Worm (Caenorhabditis elegans) whole organism, L1 larva: ENCODE data around the gene ZK470.2.

Experiments used
- C16A3.4 ChIP-seq: fragments of 150-350 bp; optimal IDR thresholded peaks from 2 replicates; lab custom pipeline; 2014; ENCODE audit warnings: missing biosample characterization, missing genetic modification characterization
- C34B4.2 ChIP-seq: sonication (generic microtip); optimal IDR thresholded peaks from 2 replicates; lab custom pipeline; 2017; ENCODE audit warnings: mild to moderate bottlenecking, missing genetic modification characterization, missing compliant biosample characterization
- F16B12.6 ChIP-seq: fragments of 150-350 bp; optimal IDR thresholded peaks from 2 replicates; lab custom pipeline; 2014; ENCODE audit warnings: missing biosample characterization, missing genetic modification characterization
- Y116A8C.19 ChIP-seq: sonication (generic microtip); optimal IDR thresholded peaks from 2 replicates; lab custom pipeline; 2016; ENCODE audit warnings: missing compliant biosample characterization, missing genetic modification characterization, borderline replicate concordance
- alr-1 ChIP-seq: fragments of 200-800 bp; sonication (Bioruptor generic); optimal IDR thresholded peaks from 2 replicates; lab custom pipeline; 2018; ENCODE audit warnings: borderline replicate concordance, mild to moderate bottlenecking, missing genetic modification characterization, missing compliant biosample characterization
- aly-2 ChIP-seq: fragments of 150-350 bp; optimal IDR thresholded peaks from 2 replicates; lab custom pipeline; 2014; ENCODE audit warnings: missing biosample characterization, missing genetic modification characterization
- blmp-1 ChIP-seq: fragments of 150-350 bp; optimal IDR thresholded peaks from 2 replicates; lab custom pipeline; 2014; ENCODE audit warnings: missing biosample characterization, missing genetic modification characterization
- ceh-63 ChIP-seq: fragments of 200-800 bp; sonication (Bioruptor generic); optimal IDR thresholded peaks from 2 replicates; lab custom pipeline; 2018; ENCODE audit warnings: mild to moderate bottlenecking, missing genetic modification characterization, missing compliant biosample characterization
- ceh-8 ChIP-seq: fragments of 200-800 bp; sonication (Bioruptor generic); optimal IDR thresholded peaks from 2 replicates; lab custom pipeline; 2018; ENCODE audit warnings: mild to moderate bottlenecking, missing genetic modification characterization, moderate library complexity, missing compliant biosample characterization
- ceh-82 ChIP-seq, 3 experiments: fragments of 150-350 bp in 1 of 3; sonication (generic microtip) in 2 of 3; optimal IDR thresholded peaks; 2 replicates each; lab custom pipeline; 2014 to 2017; ENCODE audit warnings: missing biosample characterization in 3 of 3, missing genetic modification characterization in 3 of 3
- ceh-88 ChIP-seq: fragments of 200-800 bp; sonication (Bioruptor generic); IDR thresholded peaks from 2 replicates; pipeline ENCODE4 v1.3.6; 2022; ENCODE audit warnings: missing genetic modification characterization, missing compliant biosample characterization
- ceh-90 ChIP-seq: sonication (generic microtip); optimal IDR thresholded peaks from 2 replicates; lab custom pipeline; 2016; ENCODE audit warnings: missing genetic modification characterization, missing compliant biosample characterization
- efl-1 ChIP-seq, 4 experiments: fragments of 150-350 bp; optimal IDR thresholded peaks in 3 of 4; peaks in 1 of 4; 1 replicate in 1 of 4; 2 replicates in 3 of 4; lab custom pipeline; 2014; ENCODE audit warnings: missing biosample characterization in 2 of 4, missing genetic modification characterization in 2 of 4, missing genetic modification reagents in 2 of 4
- efl-3 ChIP-seq: fragments of 200-800 bp; sonication (Bioruptor generic); optimal IDR thresholded peaks from 2 replicates; lab custom pipeline; 2018; ENCODE audit warnings: mild to moderate bottlenecking, missing genetic modification characterization, missing compliant biosample characterization
- egl-27 ChIP-seq, 2 experiments: fragments of 150-350 bp in 1 of 2; sonication (generic microtip); optimal IDR thresholded peaks; 3 replicates each; lab custom pipeline; 2017 to 2018; ENCODE audit warnings: missing biosample characterization in 2 of 2, missing genetic modification characterization in 2 of 2, missing genetic modification reagents in 2 of 2
- elt-3 ChIP-seq, 6 experiments: fragments of 150-350 bp in 1 of 6; sonication (generic microtip); optimal IDR thresholded peaks; 2 replicates each; lab custom pipeline; 2017 to 2018; ENCODE audit warnings: missing biosample characterization in 6 of 6, missing genetic modification characterization in 6 of 6, inconsistent platforms in 1 of 6
- ets-5 ChIP-seq: fragments of 200-800 bp; sonication (Bioruptor generic); IDR thresholded peaks from 2 replicates; pipeline ENCODE4 v1.3.6; 2022; ENCODE audit warnings: missing genetic modification characterization, missing compliant biosample characterization
- fkh-10 ChIP-seq: sonication (generic microtip); optimal IDR thresholded peaks from 2 replicates; lab custom pipeline; 2017; ENCODE audit warnings: missing biosample characterization, missing genetic modification reagents, missing genetic modification characterization
- fkh-4 ChIP-seq: sonication (generic microtip); optimal IDR thresholded peaks from 2 replicates; lab custom pipeline; 2016; ENCODE audit warnings: missing compliant biosample characterization, missing genetic modification characterization, borderline replicate concordance
- fos-1 ChIP-seq: fragments of 150-350 bp; optimal IDR thresholded peaks from 2 replicates; lab custom pipeline; 2014; ENCODE audit warnings: missing biosample characterization, missing genetic modification characterization
- grh-1 ChIP-seq: fragments of 200-800 bp; sonication (Bioruptor generic); IDR thresholded peaks from 2 replicates; pipeline ENCODE4 v1.3.6; 2022; ENCODE audit warnings: missing genetic modification reagents, missing genetic modification characterization, missing compliant biosample characterization
- hpl-2 ChIP-seq: fragments of 150-350 bp; optimal IDR thresholded peaks from 2 replicates; lab custom pipeline; 2014; ENCODE audit warnings: missing biosample characterization, missing genetic modification reagents, missing genetic modification characterization
- jun-1 ChIP-seq: fragments of 150-350 bp; optimal IDR thresholded peaks from 2 replicates; lab custom pipeline; 2014; ENCODE audit warnings: missing biosample characterization, missing genetic modification reagents, missing genetic modification characterization
- lin-14 ChIP-seq: fragments of 200-800 bp; sonication (Bioruptor generic); optimal IDR thresholded peaks from 2 replicates; lab custom pipeline; 2018; ENCODE audit warnings: mild to moderate bottlenecking, missing genetic modification characterization, moderate library complexity, missing compliant biosample characterization
- lin-39 ChIP-seq: fragments of 150-350 bp; optimal IDR thresholded peaks from 2 replicates; lab custom pipeline; 2014; ENCODE audit warnings: missing biosample characterization, missing genetic modification reagents, missing genetic modification characterization
- lsy-2 ChIP-seq, 2 experiments: fragments of 150-350 bp; optimal IDR thresholded peaks; 2 replicates each; lab custom pipeline; 2014; ENCODE audit warnings: missing biosample characterization in 2 of 2, missing genetic modification characterization in 2 of 2
- mab-9 ChIP-seq: fragments of 200-800 bp; sonication (Bioruptor generic); IDR thresholded peaks from 2 replicates; pipeline ENCODE4 v1.3.6; 2022; ENCODE audit warnings: missing genetic modification reagents, missing genetic modification characterization, missing compliant biosample characterization
- nhr-19 ChIP-seq: fragments of 200-800 bp; sonication (Bioruptor generic); conservative IDR thresholded peaks from 2 replicates; pipeline ENCODE4 v1.3.6; 2022; ENCODE audit warnings: missing genetic modification characterization, missing compliant biosample characterization
- nhr-20 ChIP-seq: sonication (generic microtip); optimal IDR thresholded peaks from 2 replicates; lab custom pipeline; 2016; ENCODE audit warnings: mild to moderate bottlenecking, missing genetic modification characterization, missing compliant biosample characterization
- nhr-237 ChIP-seq: fragments of 150-350 bp; optimal IDR thresholded peaks from 2 replicates; lab custom pipeline; 2014; ENCODE audit warnings: missing biosample characterization, missing genetic modification characterization
- nhr-47 ChIP-seq: sonication (generic microtip); optimal IDR thresholded peaks from 2 replicates; lab custom pipeline; 2016; ENCODE audit warnings: mild to moderate bottlenecking, missing genetic modification characterization, moderate library complexity, missing compliant biosample characterization
- nhr-76 ChIP-seq: sonication (generic microtip); optimal IDR thresholded peaks from 2 replicates; lab custom pipeline; 2017; ENCODE audit warnings: missing biosample characterization, missing genetic modification characterization
- nhr-77 ChIP-seq: fragments of 150-350 bp; optimal IDR thresholded peaks from 2 replicates; lab custom pipeline; 2014; ENCODE audit warnings: missing biosample characterization, missing genetic modification characterization
- nhr-84 ChIP-seq: sonication (generic microtip); optimal IDR thresholded peaks from 2 replicates; lab custom pipeline; 2017; ENCODE audit warnings: missing biosample characterization, missing genetic modification characterization
- nhr-85 ChIP-seq: sonication (generic microtip); peaks from one replicate; lab custom pipeline; 2016; ENCODE audit warnings: missing genetic modification characterization, inconsistent platforms, missing compliant biosample characterization
- nhr-90 ChIP-seq: sonication (generic microtip); optimal IDR thresholded peaks from 2 replicates; lab custom pipeline; 2016; ENCODE audit warnings: mild to moderate bottlenecking, missing genetic modification characterization, missing compliant biosample characterization; ENCODE audit not compliant: poor library complexity
- pag-3 ChIP-seq: sonication (generic microtip); optimal IDR thresholded peaks from 2 replicates; lab custom pipeline; 2017; ENCODE audit warnings: missing genetic modification characterization, mild to moderate bottlenecking, missing compliant biosample characterization, antibody characterized with exemption, borderline replicate concordance; ENCODE audit not compliant: insufficient read depth
- pqm-1 ChIP-seq: sonication (generic microtip); optimal IDR thresholded peaks from 3 replicates; lab custom pipeline; 2017; ENCODE audit warnings: missing biosample characterization, missing genetic modification characterization
- rnt-1 ChIP-seq: sonication (generic microtip); optimal IDR thresholded peaks from 2 replicates; lab custom pipeline; 2016; ENCODE audit warnings: mild to moderate bottlenecking, missing genetic modification characterization, moderate library complexity, missing compliant biosample characterization
- skn-1 ChIP-seq: fragments of 150-350 bp; optimal IDR thresholded peaks from 2 replicates; lab custom pipeline; 2014; ENCODE audit warnings: missing biosample characterization, missing genetic modification characterization
- snpc-4 ChIP-seq: fragments of 150-350 bp; optimal IDR thresholded peaks from 2 replicates; lab custom pipeline; 2014; ENCODE audit warnings: missing biosample characterization, missing genetic modification characterization
- sup-37 ChIP-seq: fragments of 200-800 bp; sonication (Bioruptor generic); optimal IDR thresholded peaks from 2 replicates; lab custom pipeline; 2018; ENCODE audit warnings: mild to moderate bottlenecking, missing genetic modification characterization, missing compliant biosample characterization
- tbx-2 ChIP-seq: sonication (generic microtip); optimal IDR thresholded peaks from 2 replicates; lab custom pipeline; 2016; ENCODE audit warnings: missing genetic modification characterization, missing compliant biosample characterization
- tlp-1 ChIP-seq: fragments of 150-350 bp; optimal IDR thresholded peaks from 2 replicates; lab custom pipeline; 2014; ENCODE audit warnings: missing biosample characterization, missing genetic modification characterization
- unc-62 ChIP-seq: fragments of 150-350 bp; optimal IDR thresholded peaks from 2 replicates; lab custom pipeline; 2014; ENCODE audit warnings: missing biosample characterization, missing genetic modification reagents, missing genetic modification characterization
- unc-98 ChIP-seq: fragments of 200-800 bp; sonication (Bioruptor generic); IDR thresholded peaks from 2 replicates; pipeline ENCODE4 v1.3.6; 2022; ENCODE audit warnings: missing genetic modification characterization, missing compliant biosample characterization
- zip-4 ChIP-seq: fragments of 200-800 bp; sonication (Bioruptor generic); optimal IDR thresholded peaks from 2 replicates; lab custom pipeline; 2018; ENCODE audit warnings: mild to moderate bottlenecking, missing genetic modification characterization, moderate library complexity, missing compliant biosample characterization
- ztf-11 ChIP-seq, 2 experiments: sonication (generic microtip); optimal IDR thresholded peaks; 2 replicates each; lab custom pipeline; 2016 to 2017; ENCODE audit warnings: missing genetic modification characterization in 2 of 2, missing biosample characterization in 1 of 2, missing compliant biosample characterization in 1 of 2

Gene ZK470.2

ce11 chrX:4140755-4141417, 5.9 kb downstream of the ZK470.2 start (continued):
- TF ChIP-seq pag-3 (tag; lab: Kevin White, UChicago) (no peak), nhr-85 (tag; lab: Kevin White, UChicago) (peak; percentile 92), lsy-2 (tag; optimal IDR thresholded peaks at IDR 0.05; lab: Kevin White, UChicago) (peak in 1 of 2 experiments; percentile 19), fkh-10 (no peak), blmp-1 (tag; lab: Kevin White, UChicago) (peak; percentile 84), C16A3.4 (tag; lab: Kevin White, UChicago) (peak; percentile 18), nhr-20 (tag; lab: Kevin White, UChicago) (peak; percentile 73), C34B4.2 (tag; lab: Kevin White, UChicago) (no peak), tbx-2 (tag; lab: Kevin White, UChicago) (peak; percentile 37), nhr-237 (tag; lab: Kevin White, UChicago) (no peak), lin-39 (no peak), ets-5 (no peak), jun-1 (tag; lab: Kevin White, UChicago) (no peak), F16B12.6 (tag; lab: Kevin White, UChicago) (no peak), nhr-19 (peak; percentile 44), ceh-88 (GFP tag; lab: Robert Waterston, UW) (no peak), ztf-11 (tag; optimal IDR thresholded peaks at IDR 0.05; lab: Kevin White, UChicago) (no peak), sup-37 (GFP tag; lab: Kevin White, UChicago) (no peak), fkh-4 (no peak), unc-62 (GFP tag; lab: Kevin White, UChicago) (no peak), pqm-1 (tag; lab: Kevin White, UChicago) (no peak), rnt-1 (tag; lab: Kevin White, UChicago) (no peak), zip-4 (GFP tag; lab: Kevin White, UChicago) (no peak), nhr-76 (tag; lab: Kevin White, UChicago) (no peak), tlp-1 (tag; lab: Kevin White, UChicago) (no peak), ceh-90 (tag; lab: Kevin White, UChicago) (no peak), ceh-63 (no peak), hpl-2 (GFP tag; lab: Kevin White, UChicago) (no peak), unc-98 (GFP tag; lab: Robert Waterston, UW) (no peak), efl-1 (optimal IDR thresholded peaks at IDR 0.05; lab: Kevin White, UChicago) (no peak), efl-1 (GFP tag; optimal IDR thresholded peaks at IDR 0.05 in 1 of 2; lab: Kevin White, UChicago) (peak in 1 of 2 experiments; percentile 52), aly-2 (tag; lab: Kevin White, UChicago) (no peak), ceh-82 (tag; optimal IDR thresholded peaks at IDR 0.05; lab: Kevin White, UChicago) (no peak), nhr-90 (tag; lab: Kevin White, UChicago) (peak; percentile 30), nhr-77 (tag; lab: Kevin White, UChicago) (no peak), ceh-8 (GFP tag; lab: Kevin White, UChicago) (no peak), mab-9 (GFP tag; lab: Robert Waterston, UW) (no peak), fos-1 (tag; lab: Kevin White, UChicago) (no peak), nhr-47 (tag; lab: Kevin White, UChicago) (peak; percentile 37), elt-3 (tag; optimal IDR thresholded peaks at IDR 0.05; lab: Kevin White, UChicago) (peak in 5 of 6 experiments; percentile 72 to 94 (median 82)), nhr-84 (tag; lab: Kevin White, UChicago) (no peak), snpc-4 (no peak), lin-14 (GFP tag; lab: Kevin White, UChicago) (peak; percentile 70), grh-1 (GFP tag; lab: Robert Waterston, UW) (no peak), skn-1 (tag; lab: Kevin White, UChicago) (no peak), alr-1 (no peak), efl-3 (GFP tag; lab: Kevin White, UChicago) (no peak), egl-27 (tag; optimal IDR thresholded peaks at IDR 0.05; lab: Kevin White, UChicago) (no peak), Y116A8C.19 (no peak)
